Worm (Caenorhabditis elegans) whole organism, L3 larva: ENCODE results near the gene nlp-5.

ENCODE experiments used
- ZK546.5 ChIP-seq: sonication (generic microtip); optimal IDR thresholded peaks from 2 replicates; lab custom pipeline; 2017; ENCODE audit warnings: missing biosample characterization, missing genetic modification characterization
- aly-2 ChIP-seq: fragments of 150-350 bp; optimal IDR thresholded peaks from 2 replicates; lab custom pipeline; 2014; ENCODE audit warnings: missing biosample characterization, missing genetic modification characterization
- ama-1 ChIP-seq: fragments of 150-350 bp; optimal IDR thresholded peaks from 2 replicates; lab custom pipeline; 2018
- ceh-28 ChIP-seq: fragments of 150-350 bp; optimal IDR thresholded peaks from 2 replicates; lab custom pipeline; 2014; ENCODE audit warnings: missing biosample characterization, missing genetic modification reagents, missing genetic modification characterization
- egl-27 ChIP-seq: sonication (generic microtip); optimal IDR thresholded peaks from 4 replicates; lab custom pipeline; 2017; ENCODE audit warnings: missing biosample characterization, missing genetic modification reagents, missing genetic modification characterization
- egl-5 ChIP-seq: fragments of 150-350 bp; optimal IDR thresholded peaks from 2 replicates; lab custom pipeline; 2017; ENCODE audit warnings: missing biosample characterization, missing genetic modification reagents, missing genetic modification characterization, inconsistent platforms
- elt-1 ChIP-seq: fragments of 150-350 bp; optimal IDR thresholded peaks from 2 replicates; lab custom pipeline; 2014; ENCODE audit warnings: missing biosample characterization, missing genetic modification characterization
- elt-2 ChIP-seq: sonication (generic microtip); optimal IDR thresholded peaks from 2 replicates; lab custom pipeline; 2016; ENCODE audit warnings: missing genetic modification reagents, mild to moderate bottlenecking, missing genetic modification characterization, missing compliant biosample characterization
- elt-3 ChIP-seq, 3 experiments: fragments of 150-350 bp in 1 of 3; sonication (generic microtip) in 2 of 3; optimal IDR thresholded peaks; 2 replicates in 2 of 3; 4 replicates in 1 of 3; lab custom pipeline; 2014 to 2017; ENCODE audit warnings: missing biosample characterization in 3 of 3, missing genetic modification characterization in 3 of 3
- fkh-10 ChIP-seq: sonication (generic microtip); optimal IDR thresholded peaks from 2 replicates; lab custom pipeline; 2017; ENCODE audit warnings: missing biosample characterization, missing genetic modification reagents, missing genetic modification characterization
- fkh-2 ChIP-seq: fragments of 150-350 bp; optimal IDR thresholded peaks from 2 replicates; lab custom pipeline; 2014; ENCODE audit warnings: missing biosample characterization, missing genetic modification reagents, missing genetic modification characterization
- fos-1 ChIP-seq: fragments of 150-350 bp; optimal IDR thresholded peaks from 2 replicates; lab custom pipeline; 2014; ENCODE audit warnings: missing biosample characterization, missing genetic modification characterization
- hmg-11 ChIP-seq: sonication (generic microtip); optimal IDR thresholded peaks from 2 replicates; lab custom pipeline; 2016; ENCODE audit warnings: missing genetic modification characterization, missing compliant biosample characterization
- jun-1 ChIP-seq: fragments of 150-350 bp; optimal IDR thresholded peaks from 2 replicates; lab custom pipeline; 2014; ENCODE audit warnings: missing biosample characterization, missing genetic modification reagents, missing genetic modification characterization
- lin-15B ChIP-seq: fragments of 150-350 bp; optimal IDR thresholded peaks from 2 replicates; lab custom pipeline; 2014; ENCODE audit warnings: missing biosample characterization, missing genetic modification characterization
- mdl-1 ChIP-seq: fragments of 150-350 bp; optimal IDR thresholded peaks from 2 replicates; lab custom pipeline; 2014; ENCODE audit warnings: missing biosample characterization, missing genetic modification characterization
- mml-1 ChIP-seq: fragments of 150-350 bp; sonication (generic microtip); optimal IDR thresholded peaks from 3 replicates; lab custom pipeline; 2014; ENCODE audit warnings: missing biosample characterization, missing genetic modification characterization
- nfya-1 ChIP-seq: sonication (generic microtip); optimal IDR thresholded peaks from 2 replicates; lab custom pipeline; 2017; ENCODE audit warnings: missing genetic modification characterization, mild to moderate bottlenecking, missing compliant biosample characterization, antibody characterized with exemption, moderate library complexity; ENCODE audit not compliant: insufficient read depth
- nhr-23 ChIP-seq: fragments of 150-350 bp; optimal IDR thresholded peaks from 2 replicates; lab custom pipeline; 2014; ENCODE audit warnings: missing biosample characterization, missing genetic modification reagents, missing genetic modification characterization
- nhr-237 ChIP-seq: fragments of 150-350 bp; optimal IDR thresholded peaks from 2 replicates; lab custom pipeline; 2014; ENCODE audit warnings: missing biosample characterization, missing genetic modification characterization
- nhr-25 ChIP-seq: sonication (generic microtip); optimal IDR thresholded peaks from 2 replicates; lab custom pipeline; 2017; ENCODE audit warnings: missing biosample characterization, missing genetic modification characterization
- nhr-28 ChIP-seq: fragments of 150-350 bp; optimal IDR thresholded peaks from 2 replicates; lab custom pipeline; 2014; ENCODE audit warnings: missing biosample characterization, missing genetic modification characterization
- nhr-43 ChIP-seq: sonication (generic microtip); optimal IDR thresholded peaks from 2 replicates; lab custom pipeline; 2016; ENCODE audit warnings: mild to moderate bottlenecking, missing genetic modification characterization, missing compliant biosample characterization; ENCODE audit not compliant: poor library complexity, severe bottlenecking
- nhr-76 ChIP-seq: fragments of 150-350 bp; sonication (generic microtip); optimal IDR thresholded peaks from 5 replicates; lab custom pipeline; 2014; ENCODE audit warnings: missing biosample characterization, missing genetic modification characterization
- pha-4 ChIP-seq: fragments of 150-350 bp; optimal IDR thresholded peaks from 2 replicates; lab custom pipeline; 2014; ENCODE audit warnings: missing biosample characterization, missing genetic modification reagents, missing genetic modification characterization
- pqm-1 ChIP-seq: fragments of 150-350 bp; optimal IDR thresholded peaks from 2 replicates; lab custom pipeline; 2017; ENCODE audit warnings: missing biosample characterization, missing genetic modification characterization, inconsistent platforms
- skn-1 ChIP-seq: fragments of 150-350 bp; optimal IDR thresholded peaks from 2 replicates; lab custom pipeline; 2014; ENCODE audit warnings: missing biosample characterization, missing genetic modification characterization
- snpc-4 ChIP-seq: fragments of 150-350 bp; optimal IDR thresholded peaks from 2 replicates; lab custom pipeline; 2014; ENCODE audit warnings: missing biosample characterization, missing genetic modification characterization
- tbx-2 ChIP-seq: sonication (generic microtip); optimal IDR thresholded peaks from 2 replicates; lab custom pipeline; 2016; ENCODE audit warnings: mild to moderate bottlenecking, missing genetic modification characterization, missing compliant biosample characterization
- unc-62 ChIP-seq: fragments of 150-350 bp; sonication (generic microtip); optimal IDR thresholded peaks from 4 replicates; lab custom pipeline; 2014; ENCODE audit warnings: missing biosample characterization, missing genetic modification reagents, missing genetic modification characterization
- zag-1 ChIP-seq: fragments of 150-350 bp; optimal IDR thresholded peaks from 2 replicates; lab custom pipeline; 2014; ENCODE audit warnings: missing biosample characterization, missing genetic modification characterization
- ztf-4 ChIP-seq: fragments of 150-350 bp; optimal IDR thresholded peaks from 2 replicates; lab custom pipeline; 2014; ENCODE audit warnings: missing biosample characterization, missing genetic modification characterization

nlp-5 gene

DNA sequence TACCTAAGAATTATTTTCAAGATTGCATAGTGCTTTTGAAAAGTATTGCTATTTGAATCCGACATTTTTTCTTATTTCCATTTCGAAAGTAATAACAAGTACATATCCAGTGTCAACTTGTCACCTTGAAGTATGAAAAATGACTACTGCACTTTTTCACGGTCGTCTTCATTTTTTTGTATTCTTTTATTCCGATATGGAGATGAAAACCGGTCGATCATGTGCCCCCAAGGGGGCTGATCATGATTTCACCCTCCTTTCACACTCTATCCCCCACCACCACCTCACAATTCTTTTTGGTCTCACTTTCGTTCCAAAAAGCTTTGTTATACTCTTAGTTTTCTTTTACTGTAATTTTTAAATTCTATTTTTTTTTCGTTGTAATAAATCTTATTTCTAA is 12.3 kb upstream of the nlp-5 start:
- TF ChIP-seq egl-27 (tag; lab: Kevin White, UChicago) = no peak
- no peak for TF ChIP-seq nhr-237 (tag; lab: Kevin White, UChicago)
- no peak for TF ChIP-seq egl-5 (tag; lab: Kevin White, UChicago)
- no peak for TF ChIP-seq nhr-28 (tag; lab: Kevin White, UChicago)
- TF ChIP-seq pha-4 (tag; lab: Kevin White, UChicago) = no peak
- TF ChIP-seq fkh-10 (GFP tag; lab: Kevin White, UChicago) = no peak
- peak; percentile 26 for TF ChIP-seq nhr-43 (tag; lab: Kevin White, UChicago)
- TF ChIP-seq elt-3 (tag; optimal IDR thresholded peaks at IDR 0.05; lab: Kevin White, UChicago) = no peak
- TF ChIP-seq nhr-23 (tag; lab: Kevin White, UChicago) = no peak
- peak; percentile 13 for TF ChIP-seq nfya-1 (tag; lab: Kevin White, UChicago)
- no peak for TF ChIP-seq skn-1
- TF ChIP-seq mdl-1 (tag; lab: Kevin White, UChicago) = no peak
- no peak for TF ChIP-seq unc-62 (GFP tag; lab: Kevin White, UChicago)
- peak; percentile 32 for TF ChIP-seq ama-1 (lab: Kevin White, UChicago)
- TF ChIP-seq ztf-4 = no peak
- no peak for TF ChIP-seq fkh-2 (tag; lab: Kevin White, UChicago)
- TF ChIP-seq nhr-25 (tag; lab: Kevin White, UChicago) = peak; percentile 52
- TF ChIP-seq lin-15B (tag; lab: Kevin White, UChicago) = no peak
- no peak for TF ChIP-seq mml-1 (tag; lab: Kevin White, UChicago)

DNA sequence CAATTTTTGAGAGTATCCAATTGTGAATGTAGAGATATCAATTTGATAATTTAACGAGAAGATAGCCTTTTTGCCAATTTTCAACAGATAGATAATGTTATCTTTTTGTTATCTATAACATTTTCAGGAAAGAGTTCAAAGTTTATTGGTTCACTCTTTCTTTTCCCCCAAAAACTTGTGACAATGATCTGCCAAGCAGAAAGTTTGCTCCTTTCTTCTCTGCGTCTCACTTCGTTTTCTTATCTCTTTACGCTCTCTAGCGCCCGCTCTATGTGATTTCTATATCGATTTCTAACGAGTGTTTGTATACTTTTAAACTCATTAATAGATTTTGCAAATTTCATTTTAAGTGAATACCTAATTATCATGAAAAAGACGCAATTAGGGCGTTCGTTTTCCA is 11.8 kb upstream of the nlp-5 start:
- TF ChIP-seq elt-2 (peak; percentile 95), ceh-28 (tag; lab: Kevin White, UChicago) (peak; percentile 22), pqm-1 (tag; lab: Kevin White, UChicago) (peak; percentile 83), nhr-76 (tag; lab: Kevin White, UChicago) (no peak), pha-4 (tag; lab: Kevin White, UChicago) (peak; percentile 68)

DNA sequence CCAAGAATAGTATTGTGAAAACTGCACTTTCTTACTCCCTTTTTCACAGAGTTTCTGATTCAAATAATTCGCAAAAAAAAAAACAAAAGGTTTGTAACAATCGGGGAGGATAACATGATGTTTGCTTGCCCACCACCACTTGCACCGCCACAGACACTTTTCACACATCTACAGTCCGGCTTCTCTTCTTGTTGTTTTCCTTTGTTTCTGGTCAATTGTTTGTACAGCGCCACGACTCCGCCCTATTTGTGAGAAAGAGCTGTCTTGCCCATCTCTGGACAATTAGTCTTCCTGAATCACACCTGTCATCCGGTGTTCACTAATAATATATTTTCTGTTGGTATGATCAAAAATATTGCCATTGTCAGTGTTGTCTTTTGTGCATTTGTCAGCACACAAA is 7.3 kb upstream of the nlp-5 start, which contains the start of gene M110.9:
Gene M110.9, plus strand, starts transcription at position 301 of the 400 bp plus-strand sequence.
- TF ChIP-seq fkh-10 (GFP tag; lab: Kevin White, UChicago) = no peak
- TF ChIP-seq hmg-11 (tag; lab: Kevin White, UChicago) = no peak
- no peak for TF ChIP-seq tbx-2 (tag; lab: Kevin White, UChicago)
- TF ChIP-seq nhr-28 (tag; lab: Kevin White, UChicago) = no peak
- no peak for TF ChIP-seq aly-2
- TF ChIP-seq nhr-25 (tag; lab: Kevin White, UChicago) = no peak
- no peak for TF ChIP-seq lin-15B (tag; lab: Kevin White, UChicago)
- TF ChIP-seq snpc-4 (tag; lab: Kevin White, UChicago) = no peak
- TF ChIP-seq ZK546.5 = no peak
- no peak for TF ChIP-seq egl-5 (tag; lab: Kevin White, UChicago)
- no peak for TF ChIP-seq nfya-1 (tag; lab: Kevin White, UChicago)
- no peak for TF ChIP-seq nhr-23 (tag; lab: Kevin White, UChicago)

DNA sequence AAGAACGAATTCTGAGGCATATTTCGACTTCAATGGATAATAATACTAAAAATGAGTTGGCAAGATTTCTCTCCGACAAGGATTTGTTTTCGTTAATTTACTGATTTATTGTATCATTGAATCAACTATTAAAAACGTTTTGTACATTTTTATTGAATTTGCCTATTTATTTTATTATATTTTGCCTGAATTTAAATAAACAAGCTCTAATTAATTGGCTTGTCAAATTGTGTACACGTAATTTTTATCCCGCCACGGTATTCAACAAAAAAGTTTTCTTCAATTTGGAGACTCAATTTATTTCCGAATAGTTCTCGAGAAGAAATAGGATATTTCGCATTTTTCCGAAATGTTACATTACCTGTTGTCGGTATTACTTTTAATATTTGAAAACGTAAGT is 5.8 kb upstream of the nlp-5 start, which contains the start of gene M110.7:
Gene M110.7, plus strand, starts transcription at position 301 of the 400 bp plus-strand sequence.
- TF ChIP-seq elt-2 (no peak), nhr-76 (tag; lab: Kevin White, UChicago) (no peak), fos-1 (no peak), mml-1 (tag; lab: Kevin White, UChicago) (no peak), ceh-28 (tag; lab: Kevin White, UChicago) (no peak), zag-1 (tag; lab: Kevin White, UChicago) (no peak), elt-1 (tag; lab: Kevin White, UChicago) (no peak), jun-1 (tag; lab: Kevin White, UChicago) (no peak), ZK546.5 (no peak)
- TF ChIP-seq, all 47 proteins: peak for 0

DNA sequence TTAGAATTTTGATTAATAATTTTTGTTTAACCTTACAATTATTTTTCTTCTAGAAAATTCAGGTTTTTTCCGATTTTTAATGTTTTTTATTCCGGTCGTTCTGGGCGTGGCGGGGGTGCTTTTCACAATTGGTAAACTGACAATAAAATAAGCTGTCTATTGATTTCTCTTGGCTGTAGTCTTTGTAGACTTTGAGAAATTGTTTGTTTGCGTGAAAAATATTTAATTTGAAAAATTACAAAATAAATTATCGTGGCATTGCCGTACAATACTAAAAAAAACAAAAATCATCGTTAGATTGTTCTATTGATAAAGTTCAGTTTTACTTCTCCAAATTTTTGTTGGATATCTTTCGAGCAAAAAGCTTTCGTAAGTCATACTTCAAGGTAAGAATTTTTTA is 8.2 kb downstream of the nlp-5 start, which contains the start of gene F35C11.3:
Gene F35C11.3, plus strand, starts transcription at position 301 of the 400 bp plus-strand sequence.
- TF ChIP-seq nhr-28 (tag; lab: Kevin White, UChicago) (no peak), jun-1 (tag; lab: Kevin White, UChicago) (no peak), zag-1 (tag; lab: Kevin White, UChicago) (no peak), nhr-237 (tag; lab: Kevin White, UChicago) (no peak), pha-4 (tag; lab: Kevin White, UChicago) (no peak), mdl-1 (tag; lab: Kevin White, UChicago) (no peak), egl-27 (tag; lab: Kevin White, UChicago) (no peak), fkh-2 (tag; lab: Kevin White, UChicago) (no peak)
